Worm (Caenorhabditis elegans) whole organism, young adult: ENCODE measurements around the gene K09H11.9.

Experiments
- C17E4.6 ChIP-seq: fragments of 200-800 bp; sonication (Bioruptor generic); IDR thresholded peaks from 2 replicates; pipeline ENCODE4 v1.3.6; 2022; ENCODE audit warnings: missing genetic modification reagents, missing genetic modification characterization, missing compliant biosample characterization
- D2030.7 ChIP-seq: fragments of 200-800 bp; sonication (Bioruptor generic); IDR thresholded peaks from 2 replicates; pipeline ENCODE4 v1.3.6; 2022; ENCODE audit warnings: missing genetic modification reagents, missing genetic modification characterization, missing compliant biosample characterization
- F10E7.11 ChIP-seq: sonication (generic microtip); optimal IDR thresholded peaks from 2 replicates; lab custom pipeline; 2017; ENCODE audit warnings: mild to moderate bottlenecking, missing genetic modification characterization, moderate library complexity, missing compliant biosample characterization
- F33H1.4 ChIP-seq: fragments of 200-800 bp; sonication (Bioruptor generic); IDR thresholded peaks from 2 replicates; pipeline ENCODE4 v1.3.6; 2022; ENCODE audit warnings: missing genetic modification reagents, missing genetic modification characterization, missing compliant biosample characterization
- F37B4.10 ChIP-seq: fragments of 200-800 bp; sonication (Bioruptor generic); IDR thresholded peaks from 2 replicates; pipeline ENCODE4 v1.3.6; 2022; ENCODE audit warnings: missing genetic modification characterization, missing compliant biosample characterization
- F49E8.2 ChIP-seq: sonication (generic microtip); optimal IDR thresholded peaks from 3 replicates; lab custom pipeline; 2017; ENCODE audit warnings: missing genetic modification characterization, mild to moderate bottlenecking, missing compliant biosample characterization, antibody characterized with exemption, moderate library complexity; ENCODE audit not compliant: insufficient read depth
- F52B5.7 ChIP-seq: sonication (generic microtip); optimal IDR thresholded peaks from 2 replicates; lab custom pipeline; 2016; ENCODE audit warnings: mild to moderate bottlenecking, missing genetic modification characterization, missing compliant biosample characterization
- F57A8.1 ChIP-seq: fragments of 200-800 bp; sonication (Bioruptor generic); optimal IDR thresholded peaks from 2 replicates; lab custom pipeline; 2018; ENCODE audit warnings: mild to moderate bottlenecking, missing genetic modification characterization, moderate library complexity, missing compliant biosample characterization
- F57C9.4 ChIP-seq: sonication (generic microtip); optimal IDR thresholded peaks from 2 replicates; lab custom pipeline; 2017; ENCODE audit warnings: mild to moderate bottlenecking, missing genetic modification characterization, missing compliant biosample characterization
- T26A5.8 ChIP-seq: sonication (generic microtip); optimal IDR thresholded peaks from 2 replicates; lab custom pipeline; 2016; ENCODE audit warnings: missing genetic modification characterization, missing compliant biosample characterization
- Y53G8AR.9 ChIP-seq: fragments of 200-800 bp; sonication (Bioruptor generic); conservative IDR thresholded peaks from 2 replicates; pipeline ENCODE4 v1.3.6; 2022; ENCODE audit warnings: missing genetic modification reagents, missing genetic modification characterization, missing compliant biosample characterization
- Y79H2A.3 ChIP-seq: fragments of 200-800 bp; sonication (Bioruptor generic); conservative IDR thresholded peaks from 2 replicates; pipeline ENCODE4 v1.3.6; 2022; ENCODE audit warnings: missing genetic modification reagents, missing genetic modification characterization, missing compliant biosample characterization
- ama-1 ChIP-seq, 3 experiments: fragments of 150-350 bp in 1 of 3; sonication (generic microtip) in 2 of 3; optimal IDR thresholded peaks; 2 replicates each; lab custom pipeline; 2014 to 2018; ENCODE audit warnings: missing biosample characterization in 2 of 3, missing genetic modification characterization in 2 of 3, missing genetic modification reagents in 2 of 3
- aptf-3 ChIP-seq: fragments of 200-800 bp; sonication (Bioruptor generic); IDR thresholded peaks from 2 replicates; pipeline ENCODE4 v1.3.6; 2022; ENCODE audit warnings: missing genetic modification characterization, missing compliant biosample characterization
- attf-5 ChIP-seq: fragments of 200-800 bp; sonication (Bioruptor generic); optimal IDR thresholded peaks from 2 replicates; lab custom pipeline; 2018; ENCODE audit warnings: mild to moderate bottlenecking, missing genetic modification characterization, missing compliant biosample characterization
- attf-6 ChIP-seq: fragments of 200-800 bp; sonication (Bioruptor generic); IDR thresholded peaks from 2 replicates; pipeline ENCODE4 v1.3.6; 2022; ENCODE audit warnings: missing genetic modification reagents, missing genetic modification characterization, missing compliant biosample characterization
- cebp-1 ChIP-seq, 2 experiments: fragments of 200-800 bp in 1 of 2; sonication (Bioruptor generic) in 1 of 2; sonication (generic microtip) in 1 of 2; IDR thresholded peaks in 1 of 2; optimal IDR thresholded peaks in 1 of 2; 2 replicates each; pipeline versions ENCODE4 v1.3.6 to Lab custom; 2017 to 2022; ENCODE audit warnings: missing compliant biosample characterization in 2 of 2, missing genetic modification characterization in 2 of 2, mild to moderate bottlenecking in 1 of 2, missing genetic modification reagents in 1 of 2, moderate library complexity in 1 of 2
- ceh-100 ChIP-seq: fragments of 200-800 bp; sonication (Bioruptor generic); IDR thresholded peaks from 2 replicates; pipeline ENCODE4 v1.3.6; 2022; ENCODE audit warnings: missing genetic modification reagents, missing genetic modification characterization, missing compliant biosample characterization
- ceh-58 ChIP-seq: fragments of 200-800 bp; sonication (Bioruptor generic); IDR thresholded peaks from 2 replicates; pipeline ENCODE4 v1.3.6; 2022; ENCODE audit warnings: missing genetic modification characterization, missing compliant biosample characterization
- ceh-79 ChIP-seq: sonication (generic microtip); optimal IDR thresholded peaks from 2 replicates; lab custom pipeline; 2017; ENCODE audit warnings: mild to moderate bottlenecking, missing genetic modification characterization, missing compliant biosample characterization
- ceh-91 ChIP-seq: fragments of 200-800 bp; sonication (Bioruptor generic); IDR thresholded peaks from 2 replicates; pipeline ENCODE4 v1.3.6; 2022; ENCODE audit warnings: missing genetic modification reagents, missing genetic modification characterization, missing compliant biosample characterization
- die-1 ChIP-seq: sonication (generic microtip); optimal IDR thresholded peaks from 2 replicates; lab custom pipeline; 2016; ENCODE audit warnings: missing genotype, mild to moderate bottlenecking, missing genetic modification characterization, missing compliant biosample characterization
- dpff-1 ChIP-seq: sonication (generic microtip); optimal IDR thresholded peaks from 2 replicates; lab custom pipeline; 2017; ENCODE audit warnings: mild to moderate bottlenecking, missing genetic modification characterization, missing compliant biosample characterization
- efl-1 ChIP-seq: fragments of 150-350 bp; optimal IDR thresholded peaks from 2 replicates; lab custom pipeline; 2014; ENCODE audit warnings: missing biosample characterization, missing genetic modification reagents, missing genetic modification characterization
- egrh-3 ChIP-seq: fragments of 200-800 bp; sonication (Bioruptor generic); IDR thresholded peaks from 2 replicates; pipeline ENCODE4 v1.3.6; 2022; ENCODE audit warnings: missing genetic modification reagents, missing genetic modification characterization, missing compliant biosample characterization
- gei-17 ChIP-seq: fragments of 200-800 bp; sonication (Bioruptor generic); optimal IDR thresholded peaks from 2 replicates; lab custom pipeline; 2018; ENCODE audit warnings: mild to moderate bottlenecking, missing genetic modification characterization, missing compliant biosample characterization
- hmg-1.2 ChIP-seq: fragments of 200-800 bp; sonication (Bioruptor generic); IDR thresholded peaks from 2 replicates; pipeline ENCODE4 v1.3.6; 2022; ENCODE audit warnings: missing genetic modification reagents, missing genetic modification characterization, missing compliant biosample characterization
- lag-1 ChIP-seq: fragments of 200-800 bp; sonication (Bioruptor generic); IDR thresholded peaks from 2 replicates; pipeline ENCODE4 v1.3.6; 2022; ENCODE audit warnings: missing genetic modification reagents, missing genetic modification characterization, missing compliant biosample characterization
- lin-26 ChIP-seq: fragments of 200-800 bp; sonication (Bioruptor generic); IDR thresholded peaks from 2 replicates; pipeline ENCODE4 v1.3.6; 2022; ENCODE audit warnings: missing genetic modification reagents, missing genetic modification characterization, missing compliant biosample characterization
- lin-40 ChIP-seq: sonication (generic microtip); optimal IDR thresholded peaks from 2 replicates; lab custom pipeline; 2016; ENCODE audit warnings: missing genetic modification characterization, mild to moderate bottlenecking, missing compliant biosample characterization, missing genotype, missing genetic modification reagents
- lir-1 ChIP-seq: fragments of 200-800 bp; sonication (Bioruptor generic); conservative IDR thresholded peaks from 2 replicates; pipeline ENCODE4 v1.3.6; 2022; ENCODE audit warnings: missing genetic modification reagents, missing genetic modification characterization, missing compliant biosample characterization
- lsl-1 ChIP-seq: fragments of 200-800 bp; sonication (Bioruptor generic); optimal IDR thresholded peaks from 2 replicates; lab custom pipeline; 2018; ENCODE audit warnings: mild to moderate bottlenecking, missing genetic modification characterization, moderate library complexity, missing compliant biosample characterization
- lsy-27 ChIP-seq: sonication (generic microtip); optimal IDR thresholded peaks from 2 replicates; lab custom pipeline; 2017; ENCODE audit warnings: missing genetic modification characterization, mild to moderate bottlenecking, missing compliant biosample characterization, antibody characterized with exemption, missing genotype, borderline replicate concordance; ENCODE audit not compliant: insufficient read depth
- madf-6 ChIP-seq: fragments of 200-800 bp; sonication (Bioruptor generic); IDR thresholded peaks from 2 replicates; pipeline ENCODE4 v1.3.6; 2022; ENCODE audit warnings: missing genetic modification reagents, missing genetic modification characterization, missing compliant biosample characterization
- madf-8 ChIP-seq: fragments of 200-800 bp; sonication (Bioruptor generic); conservative IDR thresholded peaks from 2 replicates; pipeline ENCODE4 v1.3.6; 2022; ENCODE audit warnings: missing genetic modification reagents, missing genetic modification characterization, missing compliant biosample characterization
- mcd-1 ChIP-seq: fragments of 200-800 bp; sonication (Bioruptor generic); IDR thresholded peaks from 2 replicates; pipeline ENCODE4 v1.3.6; 2022; ENCODE audit warnings: missing genetic modification reagents, missing genetic modification characterization, missing compliant biosample characterization
- nfya-2 ChIP-seq: fragments of 200-800 bp; sonication (Bioruptor generic); IDR thresholded peaks from 2 replicates; pipeline ENCODE4 v1.3.6; 2022; ENCODE audit warnings: missing genetic modification reagents, missing genetic modification characterization, missing compliant biosample characterization
- repo-1 ChIP-seq: sonication (generic microtip); optimal IDR thresholded peaks from 2 replicates; lab custom pipeline; 2017; ENCODE audit warnings: mild to moderate bottlenecking, missing genetic modification characterization, missing compliant biosample characterization
- rpc-1 ChIP-seq, 2 experiments: fragments of 150-350 bp in 1 of 2; sonication (generic microtip) in 1 of 2; optimal IDR thresholded peaks; 2 replicates each; lab custom pipeline; 2014 to 2018; ENCODE audit warnings: missing biosample characterization in 1 of 2, missing genetic modification characterization in 1 of 2, missing genetic modification reagents in 1 of 2, missing genotype in 1 of 2
- tlf-1 ChIP-seq: fragments of 200-800 bp; sonication (Bioruptor generic); optimal IDR thresholded peaks from 2 replicates; lab custom pipeline; 2018; ENCODE audit warnings: mild to moderate bottlenecking, missing genetic modification characterization, missing compliant biosample characterization
- xnd-1 ChIP-seq: sonication (generic microtip); optimal IDR thresholded peaks from 2 replicates; lab custom pipeline; 2016; ENCODE audit warnings: missing genotype, missing genetic modification reagents, missing genetic modification characterization, missing compliant biosample characterization
- ztf-18 ChIP-seq: sonication (generic microtip); optimal IDR thresholded peaks from 2 replicates; lab custom pipeline; 2016; ENCODE audit warnings: missing genotype, mild to moderate bottlenecking, missing genetic modification characterization, missing compliant biosample characterization
- ztf-22 ChIP-seq: fragments of 200-800 bp; sonication (Bioruptor generic); optimal IDR thresholded peaks from 2 replicates; lab custom pipeline; 2018; ENCODE audit warnings: mild to moderate bottlenecking, missing genetic modification characterization, moderate library complexity, missing compliant biosample characterization

Gene K09H11.9

DNA sequence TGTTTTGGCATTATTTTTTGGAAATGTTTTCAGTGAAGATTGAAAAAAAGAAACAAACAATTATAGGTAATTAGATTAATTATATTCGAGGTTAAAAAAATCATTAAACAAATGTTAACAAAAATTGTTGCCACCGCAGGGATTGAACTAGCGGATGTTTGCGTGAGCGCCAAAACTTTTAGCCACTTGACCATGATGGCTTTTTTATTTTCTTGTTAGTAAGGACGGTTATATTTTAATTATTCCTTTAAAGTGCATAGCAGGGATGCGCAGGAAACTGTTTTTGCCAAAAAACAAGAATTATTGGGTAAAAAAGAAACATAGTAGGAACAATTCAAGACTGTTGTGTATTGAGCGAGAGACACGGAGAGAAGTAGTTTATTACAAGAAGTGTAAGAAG is 49.1 kb downstream of the K09H11.9 start (continued):
- peak; percentile 65 for TF ChIP-seq hmg-1.2 (GFP tag; lab: Robert Waterston, UW)
- no peak for TF ChIP-seq attf-5 (GFP tag; lab: Kevin White, UChicago)
- TF ChIP-seq C17E4.6: no peak
- peak; percentile 79 for TF ChIP-seq F52B5.7 (tag; lab: Kevin White, UChicago)
- peak; percentile 85 for TF ChIP-seq F10E7.11
- peak; percentile 27 for TF ChIP-seq tlf-1
- peak; percentile 87; the same call in 1 of the 2 replicates for TF ChIP-seq nfya-2 (GFP tag; lab: Robert Waterston, UW)
- peak; percentile 52 for TF ChIP-seq xnd-1 (tag; lab: Kevin White, UChicago)
- TF ChIP-seq ztf-18 (tag; lab: Kevin White, UChicago): peak; percentile 56
- peak; percentile 56 for TF ChIP-seq dpff-1
- no peak for TF ChIP-seq egrh-3 (GFP tag; lab: Robert Waterston, UW)
- TF ChIP-seq lin-40 (tag; lab: Kevin White, UChicago): no peak
- peak; percentile 82 for TF ChIP-seq die-1 (tag; lab: Kevin White, UChicago)
- peak; percentile 79 for TF ChIP-seq repo-1 (tag; lab: Kevin White, UChicago)
- peak; percentile 58 for TF ChIP-seq ceh-100
- no peak for TF ChIP-seq F37B4.10 (GFP tag; lab: Robert Waterston, UW)
- TF ChIP-seq lag-1 (GFP tag; lab: Robert Waterston, UW): no peak
- TF ChIP-seq cebp-1 (GFP tag; IDR thresholded peaks at IDR 0.05; lab: Robert Waterston, UW): 0 out of 2 replicates have a peak, but pooled peaks have one; percentile 18
- TF ChIP-seq cebp-1 (tag; optimal IDR thresholded peaks at IDR 0.05; lab: Kevin White, UChicago): no peak
- peak; percentile 49 for TF ChIP-seq lsy-27 (tag; lab: Kevin White, UChicago)
- TF ChIP-seq ztf-22 (GFP tag; lab: Kevin White, UChicago): no peak
- TF ChIP-seq Y79H2A.3 (GFP tag; lab: Robert Waterston, UW): 0 out of 2 replicates have a peak, but pooled peaks have one; percentile 34
- peak; percentile 26; the same call in 1 of the 2 replicates for TF ChIP-seq ceh-91 (GFP tag; lab: Robert Waterston, UW)
- TF ChIP-seq lin-26: peak; percentile 97
- TF ChIP-seq T26A5.8 (tag; lab: Kevin White, UChicago): peak; percentile 84
- TF ChIP-seq lir-1 (GFP tag; lab: Robert Waterston, UW): no peak
- TF ChIP-seq ceh-79 (tag; lab: Kevin White, UChicago): peak; percentile 56
- TF ChIP-seq Y53G8AR.9 (GFP tag; lab: Robert Waterston, UW): peak; percentile 84
- peak; percentile 92 for TF ChIP-seq ceh-58 (GFP tag; lab: Robert Waterston, UW)
- TF ChIP-seq attf-6 (GFP tag; lab: Robert Waterston, UW): peak; percentile 85
- TF ChIP-seq rpc-1 (optimal IDR thresholded peaks at IDR 0.05; lab: Kevin White, UChicago): peak; percentile 92
- TF ChIP-seq rpc-1 (tag; optimal IDR thresholded peaks at IDR 0.05; lab: Kevin White, UChicago): peak; percentile 93
- peak; percentile 72 for TF ChIP-seq F49E8.2 (tag; lab: Kevin White, UChicago)
- TF ChIP-seq gei-17 (GFP tag; lab: Kevin White, UChicago): no peak
- TF ChIP-seq D2030.7 (GFP tag; lab: Robert Waterston, UW): peak; percentile 73
- peak; percentile 28; the same call in 1 of the 2 replicates for TF ChIP-seq mcd-1 (GFP tag; lab: Robert Waterston, UW)
- TF ChIP-seq ama-1 (optimal IDR thresholded peaks at IDR 0.05; lab: Kevin White, UChicago): no peak
- peak; percentile 29 to 73 for TF ChIP-seq ama-1 (GFP tag; optimal IDR thresholded peaks at IDR 0.05; lab: Kevin White, UChicago)

DNA sequence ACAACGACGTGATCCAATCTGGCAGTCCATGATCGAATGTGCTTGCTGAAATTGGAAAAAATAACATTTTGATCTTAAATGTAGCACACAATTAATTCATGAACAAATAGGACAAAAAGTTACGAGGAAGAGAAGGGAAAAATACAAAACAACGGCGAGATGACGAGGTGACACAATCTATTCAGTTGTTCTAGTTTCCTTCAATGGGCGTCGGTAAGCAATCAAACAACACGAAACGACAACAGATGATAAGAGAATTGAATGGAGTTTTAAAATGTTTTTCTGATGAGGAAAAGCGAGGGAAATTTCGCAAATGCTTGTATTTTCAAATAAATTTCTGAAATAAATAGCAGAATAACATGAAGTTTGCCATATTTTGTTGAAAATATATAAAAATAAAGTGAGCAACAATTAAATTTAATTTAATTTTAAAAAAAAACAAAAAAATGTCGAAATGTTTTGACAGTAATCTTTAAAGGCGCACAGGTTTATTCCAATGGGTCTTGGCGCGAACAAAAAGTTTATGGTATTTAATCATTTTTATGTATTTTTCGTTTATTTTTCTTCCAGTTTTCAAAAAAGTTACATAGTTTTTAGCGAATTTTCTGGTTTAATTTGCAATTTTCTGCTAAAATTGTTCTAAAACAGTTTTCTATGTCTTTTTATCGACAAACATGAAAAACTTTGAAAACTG is 50.2 kb downstream of the K09H11.9 start, which contains the start of gene C14C11.7:
Gene C14C11.7 (minus strand): TSS at position 51 of the 694 bp plus-strand sequence.
- TF ChIP-seq aptf-3 (GFP tag; lab: Robert Waterston, UW) (no peak), lsl-1 (GFP tag; lab: Kevin White, UChicago) (peak; percentile 83), efl-1 (peak; percentile 50), madf-8 (GFP tag; lab: Robert Waterston, UW) (peak; percentile 35; the same call in 1 of the 2 replicates), F33H1.4 (GFP tag; lab: Robert Waterston, UW) (peak; percentile 81), xnd-1 (tag; lab: Kevin White, UChicago) (peak; percentile 63), T26A5.8 (tag; lab: Kevin White, UChicago) (no peak), madf-6 (GFP tag; lab: Robert Waterston, UW) (peak; percentile 82), F57C9.4 (no peak), F57A8.1 (no peak)
